Fruit fly (Drosophila melanogaster) whole organism, adult: ENCODE results near the gene CG18766.

Experiments
- CG11617 ChIP-seq: fragments of 200-800 bp; sonication (Bioruptor generic); optimal IDR thresholded peaks from 2 replicates; lab custom pipeline; 2017; ENCODE audit warnings: mild to moderate bottlenecking, missing biosample characterization, missing genetic modification reagents, missing genetic modification characterization
- CG14711 ChIP-seq: fragments of 200-800 bp; sonication (Bioruptor generic); optimal IDR thresholded peaks from 2 replicates; lab custom pipeline; 2018; ENCODE audit warnings: missing biosample characterization, mild to moderate bottlenecking, missing genetic modification characterization, moderate library complexity
- CG1620 ChIP-seq: fragments of 200-800 bp; sonication (Bioruptor generic); optimal IDR thresholded peaks from 2 replicates; lab custom pipeline; 2016; ENCODE audit warnings: missing biosample characterization, missing genetic modification characterization
- CG7045 ChIP-seq: fragments of 200-800 bp; sonication (Bioruptor generic); optimal IDR thresholded peaks from 2 replicates; lab custom pipeline; 2017; ENCODE audit warnings: missing biosample characterization, mild to moderate bottlenecking, missing genetic modification characterization
- CG7101 ChIP-seq: fragments of 200-800 bp; sonication (Bioruptor generic); optimal IDR thresholded peaks from 2 replicates; lab custom pipeline; 2018; ENCODE audit warnings: missing biosample characterization, mild to moderate bottlenecking, missing genetic modification characterization, moderate library complexity
- Clk ChIP-seq: fragments of 200-800 bp; sonication (Bioruptor generic); optimal IDR thresholded peaks from 2 replicates; lab custom pipeline; 2017; ENCODE audit warnings: missing biosample characterization, missing genetic modification characterization
- Crg-1 ChIP-seq: fragments of 200-800 bp; sonication (Bioruptor generic); optimal IDR thresholded peaks from 2 replicates; lab custom pipeline; 2016; ENCODE audit warnings: missing biosample characterization, missing genetic modification characterization
- Hr96 ChIP-seq: fragments of 200-800 bp; sonication (Bioruptor generic); optimal IDR thresholded peaks from 2 replicates; lab custom pipeline; 2016; ENCODE audit warnings: missing biosample characterization, missing genetic modification characterization
- cic ChIP-seq: fragments of 200-800 bp; sonication (Bioruptor generic); optimal IDR thresholded peaks from 2 replicates; lab custom pipeline; 2017; ENCODE audit warnings: missing biosample characterization, mild to moderate bottlenecking, missing genetic modification characterization, moderate library complexity
- cnc ChIP-seq, 2 experiments: fragments of >200 bp; optimal IDR thresholded peaks; 2 replicates each; lab custom pipeline; 2017
- ovo ChIP-seq: fragments of 200-800 bp; sonication (Bioruptor generic); optimal IDR thresholded peaks from 2 replicates; lab custom pipeline; 2016; ENCODE audit warnings: missing biosample characterization, missing genetic modification characterization
- pad ChIP-seq: fragments of 200-800 bp; sonication (Bioruptor generic); optimal IDR thresholded peaks from 3 replicates; lab custom pipeline; 2017; ENCODE audit warnings: missing biosample characterization, missing genetic modification characterization, mild to moderate bottlenecking, moderate library complexity, missing genetic modification reagents
- tj ChIP-seq: fragments of 200-800 bp; sonication (Bioruptor generic); optimal IDR thresholded peaks from 3 replicates; lab custom pipeline; 2017; ENCODE audit warnings: missing biosample characterization, mild to moderate bottlenecking, missing genetic modification characterization, moderate library complexity
- toe ChIP-seq: fragments of 200-800 bp; sonication (Bioruptor generic); optimal IDR thresholded peaks from 2 replicates; lab custom pipeline; 2016; ENCODE audit warnings: missing biosample characterization, missing genetic modification characterization

DNA sequence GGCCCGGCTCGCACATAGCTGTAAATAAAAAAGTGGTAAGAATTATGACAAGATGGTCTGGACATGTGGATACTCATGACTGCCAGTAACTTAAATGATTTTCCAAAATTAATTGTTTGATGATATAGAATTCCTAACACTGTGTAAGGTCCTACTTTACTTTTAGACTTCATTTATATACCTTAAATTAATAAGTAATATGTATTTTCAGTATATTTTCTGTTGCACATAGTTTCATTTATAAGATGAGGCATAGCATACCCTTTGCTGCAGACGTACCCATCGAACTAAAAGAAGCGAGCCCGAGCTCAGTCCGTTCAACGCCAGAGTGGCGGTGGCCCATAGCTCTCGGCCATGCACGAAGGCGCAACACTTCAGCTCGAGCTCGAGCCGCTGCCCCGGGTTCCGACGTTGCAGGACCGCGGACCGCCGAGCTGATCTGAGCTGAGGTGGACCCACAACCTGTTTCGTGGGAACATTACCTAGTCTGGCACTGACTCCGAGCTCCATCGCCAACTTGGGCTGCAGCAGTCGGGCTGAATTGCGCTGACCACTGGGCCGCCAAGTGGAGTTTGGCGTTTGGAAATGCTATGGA lies 27.5 kb downstream of the CG18766 start:
- TF ChIP-seq ovo: no peak
- TF ChIP-seq cnc (optimal IDR thresholded peaks at IDR 0.05; lab: Kevin White, UChicago): no peak
- no peak for TF ChIP-seq Crg-1 (GFP tag; lab: Kevin White, UChicago)
- no peak for TF ChIP-seq toe (GFP tag; lab: Kevin White, UChicago)
- TF ChIP-seq cic (GFP tag; lab: Kevin White, UChicago): no peak
- no peak for TF ChIP-seq Clk (GFP tag; lab: Kevin White, UChicago)
- no peak for TF ChIP-seq CG7101 (tag; lab: Kevin White, UChicago)
- no peak for TF ChIP-seq CG1620
- TF ChIP-seq CG7045 (GFP tag; lab: Kevin White, UChicago): no peak
- TF ChIP-seq CG14711: no peak
- TF ChIP-seq pad (GFP tag; lab: Kevin White, UChicago): no peak
- TF ChIP-seq CG11617: no peak
- no peak for TF ChIP-seq Hr96 (GFP tag; lab: Kevin White, UChicago)
- TF ChIP-seq tj (GFP tag; lab: Kevin White, UChicago): no peak
